Fruit fly (Drosophila melanogaster) whole organism, embryonic: Measurements from ENCODE around the gene dod.

Experiments
- BEAF-32 ChIP-seq: fragments of 200-800 bp; sonication (Bioruptor generic); optimal IDR thresholded peaks from 3 replicates; lab custom pipeline; 2017; ENCODE audit warnings: missing biosample characterization, missing genetic modification characterization, mild to moderate bottlenecking, moderate library complexity, missing genetic modification reagents
- CG12299 ChIP-seq: fragments of 200-800 bp; sonication (Bioruptor generic); optimal IDR thresholded peaks from 2 replicates; lab custom pipeline; 2018; ENCODE audit warnings: missing biosample characterization, mild to moderate bottlenecking, missing genetic modification characterization
- CG13123 ChIP-seq: fragments of 200-800 bp; sonication (Bioruptor generic); optimal IDR thresholded peaks from 2 replicates; lab custom pipeline; 2016; ENCODE audit warnings: missing biosample characterization, missing genetic modification characterization
- CG13624 ChIP-seq: fragments of 200-800 bp; sonication (Bioruptor generic); optimal IDR thresholded peaks from 2 replicates; lab custom pipeline; 2016; ENCODE audit warnings: missing biosample characterization, missing genetic modification characterization
- CG13894 ChIP-seq: fragments of 200-800 bp; sonication (Bioruptor generic); optimal IDR thresholded peaks from 3 replicates; lab custom pipeline; 2018; ENCODE audit warnings: missing biosample characterization, mild to moderate bottlenecking, missing genetic modification characterization, moderate library complexity
- CG14014 ChIP-seq: fragments of 200-800 bp; sonication (Bioruptor generic); IDR thresholded peaks from 2 replicates; pipeline ENCODE4 v1.3.6; 2022; ENCODE audit warnings: missing biosample characterization, missing genetic modification characterization
- CG15479 ChIP-seq: fragments of 200-800 bp; sonication (Bioruptor generic); optimal IDR thresholded peaks from 3 replicates; lab custom pipeline; 2019; ENCODE audit warnings: missing biosample characterization, mild to moderate bottlenecking, missing genetic modification characterization, moderate library complexity
- CG2129 ChIP-seq: fragments of 200-800 bp; sonication (Bioruptor generic); IDR thresholded peaks from 2 replicates; pipeline ENCODE4 v1.3.6; 2022; ENCODE audit warnings: missing biosample characterization, missing genetic modification characterization; ENCODE audit not compliant: partially characterized antibody
- CG2202 ChIP-seq: fragments of 200-800 bp; sonication (Bioruptor generic); optimal IDR thresholded peaks from 2 replicates; lab custom pipeline; 2018; ENCODE audit warnings: missing biosample characterization, mild to moderate bottlenecking, missing genetic modification characterization
- CG6791 ChIP-seq: fragments of 200-800 bp; sonication (Bioruptor generic); IDR thresholded peaks from 3 replicates; pipeline ENCODE4 v1.3.6; 2022; ENCODE audit warnings: missing biosample characterization, missing genetic modification characterization; ENCODE audit not compliant: partially characterized antibody
- CG6813 ChIP-seq: fragments of 200-800 bp; sonication (Bioruptor generic); optimal IDR thresholded peaks from 2 replicates; lab custom pipeline; 2017; ENCODE audit warnings: missing biosample characterization, missing genetic modification characterization, mild to moderate bottlenecking, moderate library complexity, missing genetic modification reagents
- CG7271 ChIP-seq: fragments of 200-800 bp; sonication (Bioruptor generic); optimal IDR thresholded peaks from 2 replicates; lab custom pipeline; 2018; ENCODE audit warnings: missing biosample characterization, mild to moderate bottlenecking, missing genetic modification characterization, moderate library complexity
- CG7357 ChIP-seq: fragments of 200-800 bp; sonication (Bioruptor generic); IDR thresholded peaks from 3 replicates; pipeline ENCODE4 v1.3.6; 2022; ENCODE audit warnings: missing biosample characterization, missing genetic modification characterization
- CG7556 ChIP-seq: fragments of 200-800 bp; sonication (Bioruptor generic); optimal IDR thresholded peaks from 2 replicates; lab custom pipeline; 2017; ENCODE audit warnings: missing biosample characterization, mild to moderate bottlenecking, missing genetic modification characterization
- CG7963 ChIP-seq: fragments of 200-800 bp; sonication (Bioruptor generic); IDR thresholded peaks from 3 replicates; pipeline ENCODE4 v1.3.6; 2022; ENCODE audit warnings: missing biosample characterization, missing genetic modification characterization; ENCODE audit not compliant: partially characterized antibody
- CG8478 ChIP-seq: fragments of >200 bp; optimal IDR thresholded peaks from 2 replicates; lab custom pipeline; 2018
- CG9437 ChIP-seq: fragments of 200-800 bp; sonication (Bioruptor generic); optimal IDR thresholded peaks from 2 replicates; lab custom pipeline; 2018; ENCODE audit warnings: missing biosample characterization, mild to moderate bottlenecking, missing genetic modification characterization
- Dbx ChIP-seq: fragments of 200-800 bp; sonication (Bioruptor generic); IDR thresholded peaks from 3 replicates; pipeline ENCODE4 v1.3.6; 2022; ENCODE audit warnings: missing biosample characterization, missing genetic modification characterization
- Doc2 ChIP-seq: fragments of 200-800 bp; sonication (Bioruptor generic); IDR thresholded peaks from 2 replicates; pipeline ENCODE4 v1.3.6; 2022; ENCODE audit warnings: missing biosample characterization, missing genetic modification characterization
- Doc3 ChIP-seq: fragments of 200-800 bp; sonication (Bioruptor generic); IDR thresholded peaks from 3 replicates; pipeline ENCODE4 v1.3.6; 2022; ENCODE audit warnings: missing biosample characterization, missing genetic modification characterization; ENCODE audit not compliant: partially characterized antibody
- E2f2 ChIP-seq: fragments of 200-800 bp; sonication (Bioruptor generic); IDR thresholded peaks from 2 replicates; pipeline ENCODE4 v1.3.6; 2022; ENCODE audit warnings: missing biosample characterization, missing genetic modification characterization
- Fer3 ChIP-seq: fragments of 200-800 bp; sonication (Bioruptor generic); optimal IDR thresholded peaks from 2 replicates; lab custom pipeline; 2018; ENCODE audit warnings: missing biosample characterization, mild to moderate bottlenecking, missing genetic modification characterization, moderate library complexity
- HLH3B ChIP-seq: fragments of 200-800 bp; sonication (Bioruptor generic); IDR thresholded peaks from 2 replicates; pipeline ENCODE4 v1.3.6; 2022; ENCODE audit warnings: missing biosample characterization, missing genetic modification characterization
- HLH4C ChIP-seq: fragments of 200-800 bp; sonication (Bioruptor generic); IDR thresholded peaks from 3 replicates; pipeline ENCODE4 v1.3.6; 2022; ENCODE audit warnings: missing biosample characterization, missing genetic modification characterization; ENCODE audit not compliant: partially characterized antibody
- Hr39 ChIP-seq: fragments of >200 bp; optimal IDR thresholded peaks from 2 replicates; lab custom pipeline; 2017
- Neu2 ChIP-seq: fragments of 200-800 bp; sonication (Bioruptor generic); optimal IDR thresholded peaks from 3 replicates; lab custom pipeline; 2016; ENCODE audit warnings: missing biosample characterization, missing genetic modification characterization, borderline replicate concordance
- Pdp1 ChIP-seq, 2 experiments: fragments of 200-800 bp; sonication (Bioruptor generic); optimal IDR thresholded peaks; 3 replicates each; lab custom pipeline; 2016; ENCODE audit warnings: missing biosample characterization in 2 of 2, missing genetic modification characterization in 2 of 2, mild to moderate bottlenecking in 1 of 2, moderate library complexity in 1 of 2
- Scr ChIP-seq: fragments of 200-800 bp; sonication (Bioruptor generic); IDR thresholded peaks from 2 replicates; pipeline ENCODE4 v1.3.6; 2022; ENCODE audit warnings: missing biosample characterization, missing genetic modification characterization; ENCODE audit not compliant: partially characterized antibody
- Side ChIP-seq: fragments of 200-800 bp; sonication (Bioruptor generic); optimal IDR thresholded peaks from 2 replicates; lab custom pipeline; 2016; ENCODE audit warnings: missing biosample characterization, missing genetic modification characterization
- TFAM ChIP-seq: fragments of 200-800 bp; sonication (Bioruptor generic); optimal IDR thresholded peaks from 2 replicates; lab custom pipeline; 2017; ENCODE audit warnings: missing biosample characterization, missing genetic modification characterization, inconsistent platforms
- chinmo ChIP-seq: fragments of 200-800 bp; sonication (Bioruptor generic); IDR thresholded peaks from 4 replicates; pipeline ENCODE4 v1.3.6; 2022; ENCODE audit warnings: missing biosample characterization, missing genetic modification characterization; ENCODE audit not compliant: partially characterized antibody
- crol ChIP-seq: fragments of 200-800 bp; sonication (Bioruptor generic); IDR thresholded peaks from 2 replicates; pipeline ENCODE4 v1.3.6; 2022; ENCODE audit warnings: missing biosample characterization, missing genetic modification characterization
- cwo ChIP-seq: fragments of 200-800 bp; sonication (Bioruptor generic); optimal IDR thresholded peaks from 3 replicates; lab custom pipeline; 2017; ENCODE audit warnings: missing biosample characterization, missing genetic modification characterization, mild to moderate bottlenecking, moderate library complexity, missing genetic modification reagents
- dan ChIP-seq: fragments of 200-800 bp; sonication (Bioruptor generic); IDR thresholded peaks from 2 replicates; pipeline ENCODE4 v1.3.6; 2022; ENCODE audit warnings: missing biosample characterization, missing genetic modification characterization
- dimm ChIP-seq: fragments of 200-800 bp; sonication (Bioruptor generic); IDR thresholded peaks from 2 replicates; pipeline ENCODE4 v1.3.6; 2022; ENCODE audit warnings: missing biosample characterization, missing genetic modification characterization
- eyg ChIP-seq: fragments of 200-800 bp; sonication (Bioruptor generic); optimal IDR thresholded peaks from 3 replicates; lab custom pipeline; 2016; ENCODE audit warnings: missing biosample characterization, missing genetic modification characterization
- grn ChIP-seq: fragments of 200-800 bp; sonication (Bioruptor generic); optimal IDR thresholded peaks from 3 replicates; lab custom pipeline; 2017; ENCODE audit warnings: missing biosample characterization, missing genetic modification characterization
- hb ChIP-seq: fragments of 200-800 bp; sonication (Bioruptor generic); IDR thresholded peaks from 3 replicates; pipeline ENCODE4 v1.3.6; 2022; ENCODE audit warnings: missing biosample characterization, missing genetic modification characterization; ENCODE audit not compliant: partially characterized antibody
- hbn ChIP-seq: fragments of 200-800 bp; sonication (Bioruptor generic); IDR thresholded peaks from 2 replicates; pipeline ENCODE4 v1.3.6; 2022; ENCODE audit warnings: missing biosample characterization, missing genetic modification characterization; ENCODE audit not compliant: partially characterized antibody
- inv ChIP-seq: fragments of 200-800 bp; sonication (Bioruptor generic); IDR thresholded peaks from 2 replicates; pipeline ENCODE4 v1.3.6; 2022; ENCODE audit warnings: missing biosample characterization, missing genetic modification characterization; ENCODE audit not compliant: partially characterized antibody
- kah ChIP-seq: fragments of 200-800 bp; sonication (Bioruptor generic); optimal IDR thresholded peaks from 2 replicates; lab custom pipeline; 2018; ENCODE audit warnings: missing biosample characterization, mild to moderate bottlenecking, missing genetic modification characterization
- odd ChIP-seq: fragments of 200-800 bp; sonication (Bioruptor generic); optimal IDR thresholded peaks from 2 replicates; lab custom pipeline; 2017; ENCODE audit warnings: missing biosample characterization, mild to moderate bottlenecking, missing genetic modification characterization
- phol ChIP-seq: fragments of 200-800 bp; sonication (Bioruptor generic); optimal IDR thresholded peaks from 3 replicates; lab custom pipeline; 2018; ENCODE audit warnings: missing biosample characterization, mild to moderate bottlenecking, missing genetic modification characterization, moderate library complexity
- pzg ChIP-seq: fragments of 200-800 bp; sonication (Bioruptor generic); optimal IDR thresholded peaks from 3 replicates; lab custom pipeline; 2018; ENCODE audit warnings: missing biosample characterization, mild to moderate bottlenecking, missing genetic modification characterization, moderate library complexity
- sd ChIP-seq: fragments of 200-800 bp; sonication (Bioruptor generic); optimal IDR thresholded peaks from 3 replicates; lab custom pipeline; 2018; ENCODE audit warnings: missing biosample characterization, mild to moderate bottlenecking, missing genetic modification characterization, moderate library complexity
- shn ChIP-seq: fragments of 200-800 bp; sonication (Bioruptor generic); optimal IDR thresholded peaks from 3 replicates; lab custom pipeline; 2016; ENCODE audit warnings: missing biosample characterization, missing genetic modification characterization
- sisA ChIP-seq: fragments of 200-800 bp; sonication (Bioruptor generic); IDR thresholded peaks from 2 replicates; pipeline ENCODE4 v1.3.6; 2022; ENCODE audit warnings: missing biosample characterization, missing genetic modification characterization
- tin ChIP-seq: fragments of 200-800 bp; sonication (Bioruptor generic); optimal IDR thresholded peaks from 3 replicates; lab custom pipeline; 2016; ENCODE audit warnings: missing biosample characterization, missing genetic modification characterization
- tna ChIP-seq: fragments of 200-800 bp; sonication (Bioruptor generic); IDR thresholded peaks from 2 replicates; pipeline ENCODE4 v1.3.6; 2022; ENCODE audit warnings: missing biosample characterization, missing genetic modification characterization; ENCODE audit not compliant: partially characterized antibody

The dod gene

dm6 chrX:21387695-21388094 lies 42.5 kb downstream of the dod start, which contains the start of gene Ddx56 (continued):
- TF ChIP-seq Dbx (GFP tag; lab: Robert Waterston, UW) (no peak), shn (GFP tag; lab: Kevin White, UChicago) (no peak), kah (GFP tag; lab: Kevin White, UChicago) (no peak), Doc3 (peak; percentile 47; the same call in 2 of the 3 replicates), Side (GFP tag; lab: Kevin White, UChicago) (no peak), pzg (GFP tag; lab: Kevin White, UChicago) (peak; percentile 8), Hr39 (no peak), Fer3 (tag; lab: Kevin White, UChicago) (no peak), cwo (GFP tag; lab: Kevin White, UChicago) (no peak), CG8478 (no peak), CG7271 (no peak), tna (0 out of 2 replicates have a peak, but pooled peaks have one; percentile 16), CG13624 (GFP tag; lab: Kevin White, UChicago) (no peak), CG15479 (GFP tag; lab: Kevin White, UChicago) (no peak), dan (GFP tag; lab: Robert Waterston, UW) (no peak), chinmo (GFP tag; lab: Robert Waterston, UW) (0 out of 4 replicates have a peak, but pooled peaks have one; percentile 65)

- TF ChIP-seq CG14014 (no peak), CG7556 (GFP tag; lab: Kevin White, UChicago) (no peak), hb (GFP tag; lab: Robert Waterston, UW) (0 out of 3 replicates have a peak, but pooled peaks have one; percentile 28), CG2202 (tag; lab: Kevin White, UChicago) (no peak), Pdp1 (GFP tag; optimal IDR thresholded peaks at IDR 0.05; lab: Kevin White, UChicago) (peak in 1 of 2 experiments; percentile 17), eyg (GFP tag; lab: Kevin White, UChicago) (no peak), CG7963 (GFP tag; lab: Robert Waterston, UW) (peak; percentile 27; the same call in 1 of the 3 replicates), CG6791 (GFP tag; lab: Robert Waterston, UW) (peak; percentile 40; the same call in 1 of the 3 replicates), HLH3B (GFP tag; lab: Robert Waterston, UW) (no peak), E2f2 (peak; percentile 69), odd (GFP tag; lab: Kevin White, UChicago) (no peak), Scr (GFP tag; lab: Robert Waterston, UW) (peak; percentile 75), Neu2 (GFP tag; lab: Kevin White, UChicago) (no peak), CG12299 (tag; lab: Kevin White, UChicago) (no peak), Doc2 (GFP tag; lab: Robert Waterston, UW) (no peak), CG7357 (GFP tag; lab: Robert Waterston, UW) (no peak), HLH4C (peak; percentile 67), CG6813 (GFP tag; lab: Kevin White, UChicago) (no peak), CG2129 (GFP tag; lab: Robert Waterston, UW) (0 out of 2 replicates have a peak, but pooled peaks have one; percentile 32), TFAM (GFP tag; lab: Kevin White, UChicago) (no peak), sd (no peak), BEAF-32 (GFP tag; lab: Kevin White, UChicago) (peak; percentile 59), grn (GFP tag; lab: Kevin White, UChicago) (no peak), phol (tag; lab: Kevin White, UChicago) (no peak), crol (GFP tag; lab: Robert Waterston, UW) (no peak), CG13123 (no peak), CG9437 (GFP tag; lab: Kevin White, UChicago) (no peak), CG13894 (tag; lab: Kevin White, UChicago) (no peak), inv (GFP tag; lab: Robert Waterston, UW) (peak; percentile 38), tin (GFP tag; lab: Kevin White, UChicago) (no peak), dimm (no peak), hbn (GFP tag; lab: Robert Waterston, UW) (peak; percentile 65; the same call in 1 of the 2 replicates), sisA (GFP tag; lab: Robert Waterston, UW) (no peak)
Observed at dm6 chrX:21388734-21389133, 43.6 kb downstream of the dod start, which contains the start of gene mst. mst (plus strand) TSS chrX:21388977.
